Worm (Caenorhabditis elegans) whole organism, early embryonic: Measurements from ENCODE around the gene metl-18.

Source experiments
- aly-1 ChIP-seq: sonication (generic microtip); optimal IDR thresholded peaks from 2 replicates; lab custom pipeline; 2016; ENCODE audit warnings: missing genetic modification characterization, missing compliant biosample characterization
- ama-1 ChIP-seq: fragments of 150-350 bp; optimal IDR thresholded peaks from 2 replicates; lab custom pipeline; 2014
- ceh-13 ChIP-seq: fragments of 200-800 bp; sonication (Bioruptor generic); optimal IDR thresholded peaks from 2 replicates; lab custom pipeline; 2018; ENCODE audit warnings: mild to moderate bottlenecking, missing genetic modification characterization, missing compliant biosample characterization
- ceh-36 ChIP-seq: sonication (generic microtip); optimal IDR thresholded peaks from 2 replicates; lab custom pipeline; 2016; ENCODE audit warnings: missing genetic modification characterization, inconsistent platforms, missing compliant biosample characterization
- hnd-1 ChIP-seq: sonication (generic microtip); optimal IDR thresholded peaks from 2 replicates; lab custom pipeline; 2016; ENCODE audit warnings: missing genetic modification characterization, missing compliant biosample characterization
- tbx-11 ChIP-seq: fragments of 200-800 bp; sonication (Bioruptor generic); IDR thresholded peaks from 2 replicates; pipeline ENCODE4 v1.3.6; 2022; ENCODE audit warnings: missing genetic modification characterization, missing compliant biosample characterization

ce11 chrIII:3423924-3424323 is 1.6 kb upstream of the metl-18 start:
- TF ChIP-seq ceh-36 (tag; lab: Kevin White, UChicago): no peak
- no peak for TF ChIP-seq ama-1 (lab: Kevin White, UChicago)
- no peak for TF ChIP-seq ceh-13 (GFP tag; lab: Kevin White, UChicago)
- TF ChIP-seq tbx-11 (GFP tag; lab: Robert Waterston, UW): no peak
- no peak for TF ChIP-seq aly-1 (tag; lab: Kevin White, UChicago)
- TF ChIP-seq hnd-1 (tag; lab: Kevin White, UChicago): no peak
